Fruit fly (Drosophila melanogaster) Kc167 (cell line): ENCODE data around the gene CG4278.

Experiments
- Myc ChIP-seq: fragments of >200 bp; optimal IDR thresholded peaks from 2 replicates; lab custom pipeline; 2017; ENCODE audit warnings: missing external identifiers
- Sin3A ChIP-seq: fragments of >200 bp; optimal IDR thresholded peaks from 2 replicates; lab custom pipeline; 2018; ENCODE audit warnings: missing external identifiers
- h ChIP-seq: fragments of >200 bp; optimal IDR thresholded peaks from 3 replicates; lab custom pipeline; 2018; ENCODE audit warnings: missing external identifiers
- insv ChIP-seq: fragments of >200 bp; optimal IDR thresholded peaks from 3 replicates; lab custom pipeline; 2018; ENCODE audit warnings: missing external identifiers
- psq ChIP-seq: fragments of >200 bp; optimal IDR thresholded peaks from 2 replicates; lab custom pipeline; 2017; ENCODE audit warnings: missing external identifiers
- ttk ChIP-seq: sonication (Bioruptor generic); optimal IDR thresholded peaks from 2 replicates; lab custom pipeline; 2017; ENCODE audit warnings: missing external identifiers

- TF ChIP-seq psq (lab: Kevin White, UChicago) (no peak), Myc (lab: Kevin White, UChicago) (no peak), ttk (no peak), h (lab: Kevin White, UChicago) (no peak), Sin3A (lab: Kevin White, UChicago) (no peak), insv (lab: Kevin White, UChicago) (no peak)
Measured at dm6 chr2L:16288393-16288731, 38.5 kb upstream of the CG4278 start.
